Worm (Caenorhabditis elegans): ENCODE measurements around the gene B0507.6.

- no peak for TF ChIP-seq egl-27 (tag; optimal IDR thresholded peaks at IDR 0.05)
- TF ChIP-seq elt-3 (tag; optimal IDR thresholded peaks at IDR 0.05), result no peak
- no peak for TF ChIP-seq lin-39 (tag; optimal IDR thresholded peaks at IDR 0.05)
Observed at ce11 chrV:8798470-8798869, 52.5 kb downstream of the B0507.6 start.

All from whole organism, L2 larva.